Worm (Caenorhabditis elegans): Measurements from ENCODE around the gene atg-3.

DNA sequence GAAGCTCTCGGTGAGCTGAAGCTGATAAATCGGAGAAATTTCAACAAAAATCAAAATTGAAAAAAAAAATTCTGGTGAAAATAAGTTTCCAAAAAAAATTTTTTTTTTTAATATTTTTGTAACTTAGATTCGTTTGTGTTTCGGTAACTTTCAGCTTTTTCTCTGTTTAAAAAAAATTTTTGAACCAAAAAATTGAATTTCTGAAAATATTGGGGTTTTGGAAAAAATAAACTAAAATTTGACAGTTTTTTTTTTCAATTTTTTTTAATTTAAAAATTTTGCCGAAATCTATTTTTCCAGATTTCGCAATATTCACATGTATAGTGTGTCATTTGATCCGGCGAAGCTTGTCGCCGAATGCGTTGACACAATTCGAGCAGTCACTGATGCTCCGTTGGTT lies 11.4 kb upstream of the atg-3 start, which contains the start of gene Y55F3AM.5:
- TF ChIP-seq sea-1 (GFP tag; conservative IDR thresholded peaks at IDR 0.05) (no peak), ama-1 (optimal IDR thresholded peaks at IDR 0.05) (no peak), F13C5.2 (tag; optimal IDR thresholded peaks at IDR 0.05) (no peak), tra-4 (tag; optimal IDR thresholded peaks at IDR 0.05) (no peak), aly-1 (tag; optimal IDR thresholded peaks at IDR 0.05) (no peak), scrt-1 (GFP tag; IDR thresholded peaks at IDR 0.05) (no peak), pes-1 (GFP tag; IDR thresholded peaks at IDR 0.05) (no peak), hmg-4 (GFP tag; optimal IDR thresholded peaks at IDR 0.05) (no peak), ets-7 (tag; optimal IDR thresholded peaks at IDR 0.05) (no peak)
